Worm (Caenorhabditis elegans): ENCODE data around the gene srh-219.

The srh-219 gene

ce11 chrV:15465032-15465727 is 30.1 kb upstream of the srh-219 start, which contains the start of gene pqn-71:
Gene pqn-71 (plus strand): TSS chrV:15465677.
- TF ChIP-seq nhr-12 (tag; optimal IDR thresholded peaks at IDR 0.05) = no peak
- no peak for TF ChIP-seq blmp-1 (tag; optimal IDR thresholded peaks at IDR 0.05)
- TF ChIP-seq mls-2 (tag; optimal IDR thresholded peaks at IDR 0.05) = peak; percentile 89
- peak; percentile 47 for TF ChIP-seq mep-1 (tag; optimal IDR thresholded peaks at IDR 0.05)
- no peak for TF ChIP-seq zip-8 (tag; optimal IDR thresholded peaks at IDR 0.05)
- peak; percentile 13 for TF ChIP-seq pha-4 (tag; optimal IDR thresholded peaks at IDR 0.05)
- TF ChIP-seq ces-1 (GFP tag; optimal IDR thresholded peaks at IDR 0.05) = no peak
- TF ChIP-seq ztf-11 (tag; optimal IDR thresholded peaks at IDR 0.05) = peak; percentile 35
- TF ChIP-seq lin-13 (tag; optimal IDR thresholded peaks at IDR 0.05) = peak; percentile 61
- TF ChIP-seq nhr-2 (tag; optimal IDR thresholded peaks at IDR 0.05) = peak; percentile 14
- TF ChIP-seq nhr-28 (tag; optimal IDR thresholded peaks at IDR 0.05) = peak; percentile 31
- peak; percentile 97 for TF ChIP-seq drap-1 (GFP tag; optimal IDR thresholded peaks at IDR 0.05)
- TF ChIP-seq unc-120 (tag; optimal IDR thresholded peaks at IDR 0.05; ENCODE audit: poor library complexity, severe bottlenecking) = peak; percentile 96
- peak; percentile 75 for TF ChIP-seq lin-32 (GFP tag; optimal IDR thresholded peaks at IDR 0.05)
- TF ChIP-seq ceh-43 (GFP tag; optimal IDR thresholded peaks at IDR 0.05) = peak; percentile 83
- peak; percentile 92 for TF ChIP-seq ceh-83 (GFP tag; optimal IDR thresholded peaks at IDR 0.05)
- TF ChIP-seq ceh-39 (tag; optimal IDR thresholded peaks at IDR 0.05) = no peak
- peak; percentile 78 for TF ChIP-seq cnd-1 (tag; optimal IDR thresholded peaks at IDR 0.05)
- no peak for TF ChIP-seq elt-1 (tag; optimal IDR thresholded peaks at IDR 0.05; ENCODE audit: borderline replicate concordance, insufficient read depth)
- no peak for TF ChIP-seq unc-39 (tag; optimal IDR thresholded peaks at IDR 0.05)
- peak; percentile 63 for TF ChIP-seq tbx-8 (GFP tag; optimal IDR thresholded peaks at IDR 0.05)
- peak; percentile 85 for TF ChIP-seq M03D4.4 (tag; optimal IDR thresholded peaks at IDR 0.05)
- TF ChIP-seq lsy-2 (tag; optimal IDR thresholded peaks at IDR 0.05) = no peak
- TF ChIP-seq elt-3 (tag; optimal IDR thresholded peaks at IDR 0.05) = peak; percentile 41
- peak; percentile 81 for TF ChIP-seq bed-3 (GFP tag; optimal IDR thresholded peaks at IDR 0.05)
- peak; percentile 68 for TF ChIP-seq sem-2 (GFP tag; optimal IDR thresholded peaks at IDR 0.05)
- TF ChIP-seq nhr-76 (tag; optimal IDR thresholded peaks at IDR 0.05) = no peak
- TF ChIP-seq sptf-1 (tag; optimal IDR thresholded peaks at IDR 0.05) = peak; percentile 93
- TF ChIP-seq unc-62 (GFP tag; optimal IDR thresholded peaks at IDR 0.05) = peak; percentile 42
- TF ChIP-seq ham-2 (GFP tag; optimal IDR thresholded peaks at IDR 0.05) = peak; percentile 85
- no peak for TF ChIP-seq mab-5 (tag; optimal IDR thresholded peaks at IDR 0.05)
- peak; percentile 37 for TF ChIP-seq hlh-1 (tag; optimal IDR thresholded peaks at IDR 0.05)
- peak; percentile 35 for TF ChIP-seq nhr-237 (tag; optimal IDR thresholded peaks at IDR 0.05)
- peak; percentile 63 for TF ChIP-seq flh-1 (GFP tag; optimal IDR thresholded peaks at IDR 0.05)
- TF ChIP-seq snpc-4 (tag; optimal IDR thresholded peaks at IDR 0.05) = no peak

- TF ChIP-seq ceh-43 (GFP tag; optimal IDR thresholded peaks at IDR 0.05) (no peak), drap-1 (GFP tag; optimal IDR thresholded peaks at IDR 0.05) (peak; percentile 4)
Measured at ce11 chrV:15466017-15466416, 29.3 kb upstream of the srh-219 start.

- TF ChIP-seq unc-39 (tag; optimal IDR thresholded peaks at IDR 0.05) = no peak
- no peak for TF ChIP-seq mep-1 (tag; optimal IDR thresholded peaks at IDR 0.05)
- TF ChIP-seq ham-2 (GFP tag; optimal IDR thresholded peaks at IDR 0.05) = no peak
- no peak for TF ChIP-seq ceh-39 (tag; optimal IDR thresholded peaks at IDR 0.05)
- TF ChIP-seq nhr-12 (tag; optimal IDR thresholded peaks at IDR 0.05) = no peak
- no peak for TF ChIP-seq unc-120 (tag; optimal IDR thresholded peaks at IDR 0.05; ENCODE audit: poor library complexity, severe bottlenecking)
- TF ChIP-seq cnd-1 (tag; optimal IDR thresholded peaks at IDR 0.05) = no peak
- TF ChIP-seq nhr-237 (tag; optimal IDR thresholded peaks at IDR 0.05) = no peak
- TF ChIP-seq drap-1 (GFP tag; optimal IDR thresholded peaks at IDR 0.05) = no peak
- no peak for TF ChIP-seq nhr-76 (tag; optimal IDR thresholded peaks at IDR 0.05)
- TF ChIP-seq sem-2 (GFP tag; optimal IDR thresholded peaks at IDR 0.05) = no peak
- no peak for TF ChIP-seq ztf-11 (tag; optimal IDR thresholded peaks at IDR 0.05)
- no peak for TF ChIP-seq bed-3 (GFP tag; optimal IDR thresholded peaks at IDR 0.05)
- no peak for TF ChIP-seq mab-5 (tag; optimal IDR thresholded peaks at IDR 0.05)
- TF ChIP-seq hlh-1 (tag; optimal IDR thresholded peaks at IDR 0.05) = no peak
- no peak for TF ChIP-seq zip-8 (tag; optimal IDR thresholded peaks at IDR 0.05)
- TF ChIP-seq tbx-8 (GFP tag; optimal IDR thresholded peaks at IDR 0.05) = no peak
- no peak for TF ChIP-seq sptf-1 (tag; optimal IDR thresholded peaks at IDR 0.05)
- no peak for TF ChIP-seq ceh-83 (GFP tag; optimal IDR thresholded peaks at IDR 0.05)
- no peak for TF ChIP-seq mls-2 (tag; optimal IDR thresholded peaks at IDR 0.05)
Measured at ce11 chrV:15466719-15467118, 28.6 kb upstream of the srh-219 start.

All from whole organism, mixed stage, embryonic.